Worm (Caenorhabditis elegans): ENCODE measurements around the gene Y49F6B.6.

DNA sequence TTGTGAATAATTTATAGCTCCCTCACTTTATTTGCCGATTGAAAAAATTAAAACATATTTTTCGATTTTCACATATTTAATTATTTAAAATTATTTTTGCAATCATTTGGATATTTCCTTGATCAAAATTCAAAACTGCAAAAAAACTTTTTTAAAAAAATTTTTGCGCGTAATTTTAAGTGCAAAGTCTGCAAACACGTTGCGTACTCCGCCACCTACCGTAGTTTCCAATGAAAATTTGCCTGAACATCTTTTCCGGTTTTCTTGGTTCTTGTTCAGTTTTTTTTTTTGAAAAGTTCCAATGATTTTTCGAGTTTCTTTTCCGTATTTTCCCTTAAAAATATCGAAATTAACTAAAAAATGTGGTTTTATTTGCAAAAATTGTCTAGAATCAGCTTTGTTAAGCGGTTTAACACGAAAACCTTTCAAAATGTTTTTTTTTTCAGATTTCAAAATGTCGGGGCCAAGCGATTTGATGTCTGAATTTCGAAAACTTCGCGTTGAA lies 24.1 kb upstream of the Y49F6B.6 start, which contains the start of gene C16C8.25:
- TF ChIP-seq W03F9.2 (tag; optimal IDR thresholded peaks at IDR 0.05): no peak
- TF ChIP-seq dao-5 (tag; optimal IDR thresholded peaks at IDR 0.05): no peak
- no peak for TF ChIP-seq him-1 (tag; optimal IDR thresholded peaks at IDR 0.05)
